Worm (Caenorhabditis elegans) whole organism, young adult: Measurements from ENCODE around the gene snt-7.

Source experiments
- B0261.1 ChIP-seq: sonication (generic microtip); optimal IDR thresholded peaks from 2 replicates; lab custom pipeline; 2016; ENCODE audit warnings: mild to moderate bottlenecking, missing genetic modification characterization, moderate library complexity, missing compliant biosample characterization
- B0336.3 ChIP-seq: fragments of 200-800 bp; sonication (Bioruptor generic); IDR thresholded peaks from 2 replicates; pipeline ENCODE4 v1.3.6; 2022; ENCODE audit warnings: missing genetic modification characterization, missing compliant biosample characterization
- F37B4.10 ChIP-seq: fragments of 200-800 bp; sonication (Bioruptor generic); IDR thresholded peaks from 2 replicates; pipeline ENCODE4 v1.3.6; 2022; ENCODE audit warnings: missing genetic modification characterization, missing compliant biosample characterization
- F55B11.4 ChIP-seq: sonication (generic microtip); optimal IDR thresholded peaks from 2 replicates; lab custom pipeline; 2016; ENCODE audit warnings: missing compliant biosample characterization, missing genetic modification characterization, borderline replicate concordance; ENCODE audit not compliant: insufficient read depth
- Y56A3A.18 ChIP-seq: fragments of 200-800 bp; sonication (Bioruptor generic); IDR thresholded peaks from 2 replicates; pipeline ENCODE4 v1.3.6; 2022; ENCODE audit warnings: missing genetic modification reagents, missing genetic modification characterization, missing compliant biosample characterization
- Y67H2A.10 ChIP-seq: fragments of 200-800 bp; sonication (Bioruptor generic); conservative IDR thresholded peaks from 2 replicates; pipeline ENCODE4 v1.3.6; 2022; ENCODE audit warnings: missing genetic modification reagents, missing genetic modification characterization, missing compliant biosample characterization
- Y79H2A.3 ChIP-seq: fragments of 200-800 bp; sonication (Bioruptor generic); conservative IDR thresholded peaks from 2 replicates; pipeline ENCODE4 v1.3.6; 2022; ENCODE audit warnings: missing genetic modification reagents, missing genetic modification characterization, missing compliant biosample characterization
- akir-1 ChIP-seq: fragments of 200-800 bp; sonication (Bioruptor generic); optimal IDR thresholded peaks from 2 replicates; lab custom pipeline; 2018; ENCODE audit warnings: mild to moderate bottlenecking, missing genetic modification characterization, moderate library complexity, missing compliant biosample characterization
- atf-7 ChIP-seq: sonication (generic microtip); optimal IDR thresholded peaks from 2 replicates; lab custom pipeline; 2017; ENCODE audit warnings: mild to moderate bottlenecking, missing genetic modification characterization, missing compliant biosample characterization
- attf-3 ChIP-seq: fragments of 200-800 bp; sonication (Bioruptor generic); conservative IDR thresholded peaks from 2 replicates; pipeline ENCODE4 v1.3.6; 2022; ENCODE audit warnings: missing genetic modification reagents, missing genetic modification characterization, missing compliant biosample characterization
- bed-1 ChIP-seq: fragments of 200-800 bp; sonication (Bioruptor generic); IDR thresholded peaks from 2 replicates; pipeline ENCODE4 v1.3.6; 2022; ENCODE audit warnings: missing genetic modification reagents, missing genetic modification characterization, missing compliant biosample characterization
- cebp-1 ChIP-seq, 2 experiments: fragments of 200-800 bp in 1 of 2; sonication (Bioruptor generic) in 1 of 2; sonication (generic microtip) in 1 of 2; IDR thresholded peaks in 1 of 2; optimal IDR thresholded peaks in 1 of 2; 2 replicates each; pipeline versions ENCODE4 v1.3.6 to Lab custom; 2017 to 2022; ENCODE audit warnings: missing compliant biosample characterization in 2 of 2, missing genetic modification characterization in 2 of 2, mild to moderate bottlenecking in 1 of 2, missing genetic modification reagents in 1 of 2, moderate library complexity in 1 of 2
- cebp-2 ChIP-seq: fragments of 200-800 bp; sonication (Bioruptor generic); IDR thresholded peaks from 2 replicates; pipeline ENCODE4 v1.3.6; 2022; ENCODE audit warnings: missing genetic modification characterization, missing compliant biosample characterization
- ceh-27 ChIP-seq: fragments of 200-800 bp; sonication (Bioruptor generic); optimal IDR thresholded peaks from 2 replicates; lab custom pipeline; 2018; ENCODE audit warnings: mild to moderate bottlenecking, missing genetic modification characterization, moderate library complexity, missing compliant biosample characterization
- chd-7 ChIP-seq: sonication (generic microtip); optimal IDR thresholded peaks from 2 replicates; lab custom pipeline; 2016; ENCODE audit warnings: mild to moderate bottlenecking, missing genetic modification characterization, moderate library complexity, missing compliant biosample characterization
- dox-1 ChIP-seq: fragments of 200-800 bp; sonication (Bioruptor generic); IDR thresholded peaks from 2 replicates; pipeline ENCODE4 v1.3.6; 2022; ENCODE audit warnings: missing genetic modification reagents, missing genetic modification characterization, missing compliant biosample characterization
- efl-1 ChIP-seq: fragments of 150-350 bp; optimal IDR thresholded peaks from 2 replicates; lab custom pipeline; 2014; ENCODE audit warnings: missing biosample characterization, missing genetic modification reagents, missing genetic modification characterization
- egl-44 ChIP-seq: fragments of 200-800 bp; sonication (Bioruptor generic); IDR thresholded peaks from 2 replicates; pipeline ENCODE4 v1.3.6; 2022; ENCODE audit warnings: missing genetic modification reagents, missing genetic modification characterization, missing compliant biosample characterization
- egrh-3 ChIP-seq: fragments of 200-800 bp; sonication (Bioruptor generic); IDR thresholded peaks from 2 replicates; pipeline ENCODE4 v1.3.6; 2022; ENCODE audit warnings: missing genetic modification reagents, missing genetic modification characterization, missing compliant biosample characterization
- ekl-4 ChIP-seq: fragments of 200-800 bp; sonication (Bioruptor generic); IDR thresholded peaks from 2 replicates; pipeline ENCODE4 v1.3.6; 2022; ENCODE audit warnings: missing genetic modification reagents, missing genetic modification characterization, missing compliant biosample characterization
- gei-17 ChIP-seq: fragments of 200-800 bp; sonication (Bioruptor generic); optimal IDR thresholded peaks from 2 replicates; lab custom pipeline; 2018; ENCODE audit warnings: mild to moderate bottlenecking, missing genetic modification characterization, missing compliant biosample characterization
- hmg-1.2 ChIP-seq: fragments of 200-800 bp; sonication (Bioruptor generic); IDR thresholded peaks from 2 replicates; pipeline ENCODE4 v1.3.6; 2022; ENCODE audit warnings: missing genetic modification reagents, missing genetic modification characterization, missing compliant biosample characterization
- let-526 ChIP-seq: fragments of 200-800 bp; sonication (Bioruptor generic); IDR thresholded peaks from 2 replicates; pipeline ENCODE4 v1.3.6; 2022; ENCODE audit warnings: missing genetic modification reagents, missing genetic modification characterization, missing compliant biosample characterization
- lin-35 ChIP-seq, 3 experiments: fragments of 150-350 bp in 2 of 3; sonication (generic microtip) in 1 of 3; optimal IDR thresholded peaks; 2 replicates each; lab custom pipeline; 2014 to 2018; ENCODE audit warnings: missing biosample characterization in 3 of 3, missing genetic modification characterization in 3 of 3, missing genetic modification reagents in 3 of 3
- madf-10 ChIP-seq: sonication (generic microtip); optimal IDR thresholded peaks from 2 replicates; lab custom pipeline; 2016; ENCODE audit warnings: mild to moderate bottlenecking, missing genetic modification characterization, missing compliant biosample characterization
- madf-3 ChIP-seq: fragments of 200-800 bp; sonication (Bioruptor generic); IDR thresholded peaks from 2 replicates; pipeline ENCODE4 v1.3.6; 2022; ENCODE audit warnings: missing genetic modification reagents, missing genetic modification characterization, missing compliant biosample characterization
- nfyb-1 ChIP-seq: fragments of 200-800 bp; sonication (Bioruptor generic); IDR thresholded peaks from 2 replicates; pipeline ENCODE4 v1.3.6; 2022; ENCODE audit warnings: missing genetic modification reagents, missing genetic modification characterization, missing compliant biosample characterization
- nhr-179 ChIP-seq: sonication (generic microtip); optimal IDR thresholded peaks from 2 replicates; lab custom pipeline; 2016; ENCODE audit warnings: mild to moderate bottlenecking, missing genetic modification characterization, missing compliant biosample characterization
- nhr-80 ChIP-seq: sonication (generic microtip); optimal IDR thresholded peaks from 2 replicates; lab custom pipeline; 2016; ENCODE audit warnings: missing genetic modification characterization, missing compliant biosample characterization
- nhr-90 ChIP-seq: sonication (generic microtip); optimal IDR thresholded peaks from 2 replicates; lab custom pipeline; 2016; ENCODE audit warnings: missing genotype, mild to moderate bottlenecking, missing genetic modification characterization, missing compliant biosample characterization
- pbrm-1 ChIP-seq: fragments of 200-800 bp; sonication (Bioruptor generic); IDR thresholded peaks from 2 replicates; pipeline ENCODE4 v1.3.6; 2022; ENCODE audit warnings: missing genetic modification reagents, missing genetic modification characterization, missing compliant biosample characterization
- rcor-1 ChIP-seq: fragments of 200-800 bp; sonication (Bioruptor generic); IDR thresholded peaks from 2 replicates; pipeline ENCODE4 v1.3.6; 2022; ENCODE audit warnings: missing genetic modification reagents, missing genetic modification characterization, missing compliant biosample characterization
- repo-1 ChIP-seq: sonication (generic microtip); optimal IDR thresholded peaks from 2 replicates; lab custom pipeline; 2017; ENCODE audit warnings: mild to moderate bottlenecking, missing genetic modification characterization, missing compliant biosample characterization
- rpc-1 ChIP-seq, 2 experiments: fragments of 150-350 bp in 1 of 2; sonication (generic microtip) in 1 of 2; optimal IDR thresholded peaks; 2 replicates each; lab custom pipeline; 2014 to 2018; ENCODE audit warnings: missing biosample characterization in 1 of 2, missing genetic modification characterization in 1 of 2, missing genetic modification reagents in 1 of 2, missing genotype in 1 of 2
- sdz-38 ChIP-seq: sonication (generic microtip); optimal IDR thresholded peaks from 2 replicates; lab custom pipeline; 2016; ENCODE audit warnings: missing genotype, missing genetic modification characterization, missing compliant biosample characterization
- sptf-2 ChIP-seq: fragments of 200-800 bp; sonication (Bioruptor generic); optimal IDR thresholded peaks from 2 replicates; lab custom pipeline; 2018; ENCODE audit warnings: mild to moderate bottlenecking, missing genetic modification characterization, missing compliant biosample characterization
- tlf-1 ChIP-seq: fragments of 200-800 bp; sonication (Bioruptor generic); optimal IDR thresholded peaks from 2 replicates; lab custom pipeline; 2018; ENCODE audit warnings: mild to moderate bottlenecking, missing genetic modification characterization, missing compliant biosample characterization
- xnd-1 ChIP-seq: sonication (generic microtip); optimal IDR thresholded peaks from 2 replicates; lab custom pipeline; 2016; ENCODE audit warnings: missing genotype, missing genetic modification reagents, missing genetic modification characterization, missing compliant biosample characterization
- zfh-2 ChIP-seq: fragments of 200-800 bp; sonication (Bioruptor generic); conservative IDR thresholded peaks from 2 replicates; pipeline ENCODE4 v1.3.6; 2022; ENCODE audit warnings: missing genetic modification reagents, missing genetic modification characterization, missing compliant biosample characterization
- ztf-28 ChIP-seq: fragments of 200-800 bp; sonication (Bioruptor generic); IDR thresholded peaks from 2 replicates; pipeline ENCODE4 v1.3.6; 2022; ENCODE audit warnings: missing genetic modification reagents, missing genetic modification characterization, missing compliant biosample characterization
- ztf-3 ChIP-seq: fragments of 200-800 bp; sonication (Bioruptor generic); optimal IDR thresholded peaks from 2 replicates; lab custom pipeline; 2018; ENCODE audit warnings: mild to moderate bottlenecking, missing genetic modification characterization, missing compliant biosample characterization
- ztf-6 ChIP-seq: fragments of 200-800 bp; sonication (Bioruptor generic); IDR thresholded peaks from 2 replicates; pipeline ENCODE4 v1.3.6; 2022; ENCODE audit warnings: missing genetic modification reagents, missing genetic modification characterization, missing compliant biosample characterization

The snt-7 gene

DNA sequence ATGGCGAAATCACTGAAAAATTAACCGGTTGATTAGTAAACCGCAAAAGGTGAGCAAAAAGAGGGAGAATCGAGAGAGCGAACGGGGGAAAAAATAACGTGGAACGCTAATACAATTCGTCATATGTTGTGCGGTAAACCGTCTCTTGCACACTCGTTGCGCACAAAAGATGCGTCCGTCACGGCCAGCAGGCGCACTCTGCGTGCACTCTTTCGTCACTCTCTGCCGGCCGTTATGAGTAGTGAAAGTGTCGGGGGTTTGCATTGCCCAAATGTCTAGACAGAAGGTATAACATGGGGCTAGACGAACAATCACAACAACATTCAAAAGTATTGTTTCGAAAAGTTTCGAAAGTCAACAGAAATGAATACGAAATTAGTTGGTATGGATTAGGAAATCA is 17.5 kb downstream of the snt-7 start, which contains the start of gene pkhm-2 (continued):
- TF ChIP-seq hmg-1.2: peak; percentile 61
- TF ChIP-seq cebp-1 (GFP tag; IDR thresholded peaks at IDR 0.05; lab: Robert Waterston, UW): peak; percentile 92
- TF ChIP-seq cebp-1 (tag; optimal IDR thresholded peaks at IDR 0.05; lab: Kevin White, UChicago): peak; percentile 98
- peak in 2 of 3 experiments; percentile 5 to 81 for TF ChIP-seq lin-35 (GFP tag; optimal IDR thresholded peaks at IDR 0.05; lab: Kevin White, UChicago)
- no peak for TF ChIP-seq F55B11.4 (tag; lab: Kevin White, UChicago)
- TF ChIP-seq atf-7 (tag; lab: Kevin White, UChicago): peak; percentile 68

DNA sequence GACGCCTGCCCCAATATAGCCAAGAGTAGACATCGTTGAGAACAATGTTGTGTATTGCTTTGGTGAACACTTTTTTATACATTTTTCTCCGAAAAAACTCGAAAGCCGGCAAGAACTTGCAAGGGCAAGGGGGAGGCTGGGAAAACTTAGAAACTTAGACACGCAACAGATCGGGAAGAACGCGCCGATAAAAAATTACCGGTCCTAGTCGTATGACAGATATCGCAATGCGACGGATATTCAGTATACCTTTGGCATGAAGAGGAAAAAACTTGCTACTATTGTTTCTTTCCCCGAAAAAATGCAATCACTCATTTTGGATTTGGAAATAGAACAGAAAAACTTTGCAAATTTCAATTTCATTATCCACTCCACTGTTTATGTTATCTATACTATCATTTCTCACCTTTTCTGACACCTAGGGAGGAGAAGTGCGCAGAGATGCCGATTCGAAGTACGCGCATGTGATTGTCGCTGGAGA is 22.5 kb downstream of the snt-7 start, which contains the start of gene col-41:
col-41 (minus strand) TSS at position 51 of the 481 bp plus-strand sequence.
- no peak for TF ChIP-seq nhr-80
- no peak for TF ChIP-seq madf-3 (GFP tag; lab: Robert Waterston, UW)
- TF ChIP-seq Y67H2A.10 (GFP tag; lab: Robert Waterston, UW): no peak
- no peak for TF ChIP-seq pbrm-1 (GFP tag; lab: Robert Waterston, UW)
- no peak for TF ChIP-seq sptf-2
- no peak for TF ChIP-seq B0261.1 (tag; lab: Kevin White, UChicago)
- TF ChIP-seq egl-44 (GFP tag; lab: Robert Waterston, UW): no peak
- no peak for TF ChIP-seq nfyb-1 (GFP tag; lab: Robert Waterston, UW)
- TF ChIP-seq bed-1: no peak
- TF ChIP-seq nhr-179 (tag; lab: Kevin White, UChicago): no peak
- no peak for TF ChIP-seq sdz-38 (tag; lab: Kevin White, UChicago)
- no peak for TF ChIP-seq ztf-6 (GFP tag; lab: Robert Waterston, UW)
- no peak for TF ChIP-seq F37B4.10 (GFP tag; lab: Robert Waterston, UW)
- TF ChIP-seq ztf-3 (GFP tag; lab: Kevin White, UChicago): no peak
- TF ChIP-seq hmg-1.2: no peak
- TF ChIP-seq ekl-4 (GFP tag; lab: Robert Waterston, UW): no peak
- TF ChIP-seq chd-7 (tag; lab: Kevin White, UChicago): no peak
- no peak for TF ChIP-seq let-526 (GFP tag; lab: Robert Waterston, UW)

DNA sequence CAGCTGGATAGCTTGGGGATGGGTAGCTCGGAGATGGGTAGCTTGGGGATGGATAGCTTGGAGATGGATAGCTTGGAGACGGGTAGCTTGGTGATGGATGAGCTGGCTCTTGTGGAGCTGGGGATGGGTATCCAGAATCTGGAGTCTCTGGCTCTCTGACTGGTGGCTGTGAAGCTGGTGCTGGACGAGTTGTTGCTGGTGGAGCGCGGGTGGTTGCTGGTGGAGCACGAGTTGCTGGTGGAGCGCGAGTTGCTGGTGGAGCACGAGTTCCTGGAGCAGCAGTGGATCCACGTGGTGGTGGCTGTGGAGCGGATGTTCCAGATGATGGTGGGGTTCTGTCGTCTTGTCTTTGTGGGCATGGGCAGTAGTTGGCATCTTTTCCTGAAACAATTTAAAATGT is 23.7 kb downstream of the snt-7 start:
- TF ChIP-seq zfh-2 (GFP tag; lab: Robert Waterston, UW) (peak; percentile 70), attf-3 (GFP tag; lab: Robert Waterston, UW) (no peak), rcor-1 (GFP tag; lab: Robert Waterston, UW) (no peak), hmg-1.2 (no peak), egl-44 (GFP tag; lab: Robert Waterston, UW) (no peak), xnd-1 (tag; lab: Kevin White, UChicago) (no peak), cebp-2 (no peak), dox-1 (no peak), egrh-3 (GFP tag; lab: Robert Waterston, UW) (peak; percentile 68; the same call in 1 of the 2 replicates), B0336.3 (GFP tag; lab: Robert Waterston, UW) (no peak), rpc-1 (optimal IDR thresholded peaks at IDR 0.05; lab: Kevin White, UChicago) (no peak), rpc-1 (tag; optimal IDR thresholded peaks at IDR 0.05; lab: Kevin White, UChicago) (no peak), ztf-28 (GFP tag; lab: Robert Waterston, UW) (no peak), efl-1 (no peak)

DNA sequence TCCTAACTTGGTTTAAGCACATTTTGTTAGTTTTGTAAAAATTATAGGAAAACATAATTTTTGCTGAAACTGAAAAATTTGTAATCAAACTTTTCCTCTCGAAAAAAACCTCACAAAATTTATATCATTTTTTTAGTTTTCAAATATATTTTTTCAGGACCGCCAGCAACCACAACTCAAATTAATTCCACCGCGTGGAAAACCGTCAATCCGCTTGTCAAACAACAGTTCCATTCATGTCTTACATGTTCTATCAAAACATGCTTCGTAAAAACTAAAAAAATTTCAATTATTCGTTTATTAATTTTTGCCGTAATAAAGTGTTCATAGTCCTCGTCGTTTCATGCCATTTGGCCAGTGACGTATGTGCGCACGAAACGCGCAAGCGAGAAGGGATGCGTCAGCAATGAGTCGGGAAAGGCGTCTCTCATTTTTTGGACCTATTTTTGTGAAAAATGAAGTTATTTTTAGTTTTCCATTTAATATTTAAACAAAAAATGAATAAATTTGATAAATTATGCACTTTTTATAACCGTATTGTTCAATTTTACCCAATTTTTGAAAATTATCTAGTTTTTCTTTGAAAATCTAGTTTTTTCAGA is 25.5 kb downstream of the snt-7 start, which contains the start of gene ucr-2.2:
ucr-2.2 (plus strand) TSS at position 602 of the 602 bp plus-strand sequence.
- TF ChIP-seq ztf-3 (GFP tag; lab: Kevin White, UChicago): no peak
- peak; percentile 31 for TF ChIP-seq repo-1 (tag; lab: Kevin White, UChicago)
- TF ChIP-seq gei-17 (GFP tag; lab: Kevin White, UChicago): peak; percentile 60
- TF ChIP-seq madf-10: peak; percentile 46
- TF ChIP-seq hmg-1.2: peak; percentile 49
- TF ChIP-seq nhr-90 (tag; lab: Kevin White, UChicago): no peak
- no peak for TF ChIP-seq bed-1
- TF ChIP-seq Y56A3A.18: no peak
- 0 out of 2 replicates have a peak, but pooled peaks have one; percentile 25 for TF ChIP-seq madf-3 (GFP tag; lab: Robert Waterston, UW)
- TF ChIP-seq B0336.3 (GFP tag; lab: Robert Waterston, UW): peak; percentile 49; the same call in 1 of the 2 replicates
- peak; percentile 21 for TF ChIP-seq B0261.1 (tag; lab: Kevin White, UChicago)
- peak; percentile 36 for TF ChIP-seq tlf-1
- TF ChIP-seq Y67H2A.10 (GFP tag; lab: Robert Waterston, UW): no peak
- no peak for TF ChIP-seq akir-1 (GFP tag; lab: Kevin White, UChicago)
- TF ChIP-seq ceh-27 (GFP tag; lab: Kevin White, UChicago): peak; percentile 65
- no peak for TF ChIP-seq Y79H2A.3
- no peak for TF ChIP-seq chd-7 (tag; lab: Kevin White, UChicago)
